Fruit fly (Drosophila melanogaster): ENCODE results near the gene CG13685.

The CG13685 gene

DNA sequence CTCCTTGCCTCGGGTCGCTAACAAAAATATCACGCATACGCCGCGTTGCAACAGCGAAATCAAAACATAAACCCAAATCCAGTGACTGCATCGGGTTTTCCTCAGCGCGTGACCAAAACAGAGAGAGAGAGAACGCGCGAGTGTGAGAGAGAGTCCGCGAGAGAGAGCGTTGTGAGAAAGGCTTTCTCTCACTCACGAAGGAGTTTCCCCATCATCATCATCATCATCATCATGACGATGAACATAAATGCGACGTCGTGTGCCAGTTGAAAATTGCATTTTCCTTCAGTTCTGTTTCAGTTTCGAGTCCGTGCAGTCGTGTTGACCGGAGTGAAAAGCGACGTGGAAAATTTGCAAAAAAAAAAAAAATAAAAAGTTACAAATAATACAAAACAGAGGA, at the start of gene CG13685:
TSS of gene CG13685 (plus strand) at position 301 of the 400 bp plus-strand sequence.
- no peak for TF ChIP-seq Hnf4 (GFP tag; optimal IDR thresholded peaks at IDR 0.05)
- TF ChIP-seq GATAd (GFP tag; optimal IDR thresholded peaks at IDR 0.05), result no peak
- no peak for TF ChIP-seq OdsH (GFP tag; optimal IDR thresholded peaks at IDR 0.05)
- TF ChIP-seq N (GFP tag; optimal IDR thresholded peaks at IDR 0.05), result no peak
- no peak for TF ChIP-seq lola (GFP tag; optimal IDR thresholded peaks at IDR 0.05)
- TF ChIP-seq Abd-B (GFP tag; optimal IDR thresholded peaks at IDR 0.05), result no peak
- no peak for TF ChIP-seq pan (optimal IDR thresholded peaks at IDR 0.05)

dm6 chr3L:7713378-7713777, 33.8 kb upstream of the CG13685 start:
- TF ChIP-seq h (GFP tag; optimal IDR thresholded peaks at IDR 0.05) (no peak), dl (GFP tag; optimal IDR thresholded peaks at IDR 0.05; ENCODE audit: insufficient read depth in 1 of 2, partially characterized antibody in 2 of 2) (no peak), sage (GFP tag; optimal IDR thresholded peaks at IDR 0.05) (no peak), Vsx2 (GFP tag; optimal IDR thresholded peaks at IDR 0.05; ENCODE audit: partially characterized antibody) (no peak), lola (GFP tag; optimal IDR thresholded peaks at IDR 0.05) (no peak), brk (GFP tag; optimal IDR thresholded peaks at IDR 0.05) (no peak), CrebA (GFP tag; optimal IDR thresholded peaks at IDR 0.05; ENCODE audit: borderline replicate concordance) (no peak), Hnf4 (GFP tag; optimal IDR thresholded peaks at IDR 0.05) (no peak), Dif (GFP tag; optimal IDR thresholded peaks at IDR 0.05; ENCODE audit: partially characterized antibody) (no peak), Mio (GFP tag; optimal IDR thresholded peaks at IDR 0.05) (no peak), N (GFP tag; optimal IDR thresholded peaks at IDR 0.05) (no peak), Rel (GFP tag; optimal IDR thresholded peaks at IDR 0.05) (no peak), Rel (tag; optimal IDR thresholded peaks at IDR 0.05) (no peak), Sp1 (GFP tag; optimal IDR thresholded peaks at IDR 0.05) (no peak), dsf (GFP tag; optimal IDR thresholded peaks at IDR 0.05; ENCODE audit: borderline replicate concordance) (no peak), CG32264 (GFP tag; optimal IDR thresholded peaks at IDR 0.05) (no peak), psq (GFP tag; optimal IDR thresholded peaks at IDR 0.05) (no peak), OdsH (GFP tag; optimal IDR thresholded peaks at IDR 0.05) (no peak), Abd-B (GFP tag; optimal IDR thresholded peaks at IDR 0.05) (no peak), dmrt93B (GFP tag; optimal IDR thresholded peaks at IDR 0.05) (no peak), tai (GFP tag; optimal IDR thresholded peaks at IDR 0.05) (no peak)

- TF ChIP-seq sage (GFP tag; optimal IDR thresholded peaks at IDR 0.05) (no peak), br (GFP tag; optimal IDR thresholded peaks at IDR 0.05) (no peak), woc (GFP tag; optimal IDR thresholded peaks at IDR 0.05) (no peak), CG32264 (GFP tag; optimal IDR thresholded peaks at IDR 0.05) (no peak), dsf (GFP tag; optimal IDR thresholded peaks at IDR 0.05; ENCODE audit: borderline replicate concordance) (no peak)
These were observed 32.7 kb upstream of the CG13685 start for dm6 chr3L:7714301-7714946.

dm6 chr3L:7717863-7718560, 29.1 kb upstream of the CG13685 start, which contains the start of gene Ank2:
Gene Ank2 (minus strand): TSS chr3L:7718395.
- TF ChIP-seq CG32264 (GFP tag; optimal IDR thresholded peaks at IDR 0.05) (no peak), Hr78 (GFP tag; optimal IDR thresholded peaks at IDR 0.05) (no peak), CG9705 (GFP tag; optimal IDR thresholded peaks at IDR 0.05) (no peak), psq (GFP tag; optimal IDR thresholded peaks at IDR 0.05) (no peak), N (GFP tag; optimal IDR thresholded peaks at IDR 0.05) (no peak), pan (optimal IDR thresholded peaks at IDR 0.05) (no peak), Sp1 (GFP tag; optimal IDR thresholded peaks at IDR 0.05) (no peak), OdsH (GFP tag; optimal IDR thresholded peaks at IDR 0.05) (no peak), jim (GFP tag; optimal IDR thresholded peaks at IDR 0.05) (no peak), Abd-B (GFP tag; optimal IDR thresholded peaks at IDR 0.05) (no peak), br (GFP tag; optimal IDR thresholded peaks at IDR 0.05) (no peak)

- TF ChIP-seq lola (GFP tag; optimal IDR thresholded peaks at IDR 0.05) (no peak), Dif (GFP tag; optimal IDR thresholded peaks at IDR 0.05; ENCODE audit: partially characterized antibody) (peak; percentile 50), dmrt93B (GFP tag; optimal IDR thresholded peaks at IDR 0.05) (peak; percentile 96), Mio (GFP tag; optimal IDR thresholded peaks at IDR 0.05) (peak; percentile 22), Abd-B (GFP tag; optimal IDR thresholded peaks at IDR 0.05) (no peak), GATAd (GFP tag; optimal IDR thresholded peaks at IDR 0.05) (no peak), CG32264 (GFP tag; optimal IDR thresholded peaks at IDR 0.05) (peak; percentile 87), dl (GFP tag; optimal IDR thresholded peaks at IDR 0.05; ENCODE audit: insufficient read depth in 1 of 2, partially characterized antibody in 2 of 2) (peak; percentile 22 to 44), Vsx2 (GFP tag; optimal IDR thresholded peaks at IDR 0.05; ENCODE audit: partially characterized antibody) (no peak), Hnf4 (GFP tag; optimal IDR thresholded peaks at IDR 0.05) (peak; percentile 96), Sp1 (GFP tag; optimal IDR thresholded peaks at IDR 0.05) (peak; percentile 95), jim (GFP tag; optimal IDR thresholded peaks at IDR 0.05) (no peak), woc (GFP tag; optimal IDR thresholded peaks at IDR 0.05) (peak; percentile 91), N (GFP tag; optimal IDR thresholded peaks at IDR 0.05) (no peak), tai (GFP tag; optimal IDR thresholded peaks at IDR 0.05) (no peak), CG9705 (GFP tag; optimal IDR thresholded peaks at IDR 0.05) (peak; percentile 88), Hr83 (GFP tag; optimal IDR thresholded peaks at IDR 0.05; ENCODE audit: poor library complexity, severe bottlenecking) (peak; percentile 28), brk (GFP tag; optimal IDR thresholded peaks at IDR 0.05) (peak; percentile 96), Dfd (GFP tag; optimal IDR thresholded peaks at IDR 0.05) (no peak), dsf (GFP tag; optimal IDR thresholded peaks at IDR 0.05; ENCODE audit: borderline replicate concordance) (peak; percentile 37), foxo (GFP tag; optimal IDR thresholded peaks at IDR 0.05) (peak; percentile 76 to 97), usp (GFP tag; optimal IDR thresholded peaks at IDR 0.05) (no peak), sv (GFP tag; optimal IDR thresholded peaks at IDR 0.05) (peak; percentile 88)
These were observed 28.4 kb upstream of the CG13685 start, which contains the start of gene Mcad for dm6 chr3L:7718561-7719417. Gene Mcad (plus strand): TSS chr3L:7719350.

All from whole organism, wandering third instar larva.